Fruit fly (Drosophila melanogaster) Kc167 (cell line): Measurements from ENCODE around the gene SMC1.

ENCODE experiments used
- Myc ChIP-seq: fragments of >200 bp; optimal IDR thresholded peaks from 2 replicates; lab custom pipeline; 2017; ENCODE audit warnings: missing external identifiers
- Sin3A ChIP-seq: fragments of >200 bp; optimal IDR thresholded peaks from 2 replicates; lab custom pipeline; 2018; ENCODE audit warnings: missing external identifiers
- insv ChIP-seq: fragments of >200 bp; optimal IDR thresholded peaks from 3 replicates; lab custom pipeline; 2018; ENCODE audit warnings: missing external identifiers
- psq ChIP-seq: fragments of >200 bp; optimal IDR thresholded peaks from 2 replicates; lab custom pipeline; 2017; ENCODE audit warnings: missing external identifiers

DNA sequence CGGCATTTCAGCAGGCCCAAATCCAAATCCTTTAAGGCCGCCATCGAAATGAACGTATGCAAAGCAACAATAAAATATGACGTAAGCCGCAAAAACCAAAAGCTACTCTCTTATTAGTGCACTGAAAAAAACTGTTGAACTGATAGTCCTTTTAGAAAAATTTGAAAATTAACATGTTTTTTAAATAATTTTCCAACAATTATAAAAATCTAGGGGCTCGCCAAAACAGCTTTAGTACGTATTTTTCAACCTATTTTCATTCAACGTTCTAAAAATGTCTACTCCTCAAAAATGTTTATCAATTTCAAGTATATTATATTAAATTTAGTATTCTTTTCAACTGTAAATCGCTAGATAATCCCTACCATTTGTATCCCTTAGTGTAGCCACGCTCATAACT, 35.3 kb downstream of the SMC1 start:
- TF ChIP-seq psq (lab: Kevin White, UChicago), result no peak
- no peak for TF ChIP-seq Myc (lab: Kevin White, UChicago)
- no peak for TF ChIP-seq Sin3A (lab: Kevin White, UChicago)
- TF ChIP-seq insv (lab: Kevin White, UChicago), result no peak
